Fruit fly (Drosophila melanogaster) whole organism, adult: ENCODE results near the gene CG12448.

Source experiments
- CG11617 ChIP-seq: fragments of 200-800 bp; sonication (Bioruptor generic); optimal IDR thresholded peaks from 2 replicates; lab custom pipeline; 2017; ENCODE audit warnings: mild to moderate bottlenecking, missing biosample characterization, missing genetic modification reagents, missing genetic modification characterization
- CG12768 ChIP-seq: fragments of 200-800 bp; sonication (Bioruptor generic); optimal IDR thresholded peaks from 2 replicates; lab custom pipeline; 2017; ENCODE audit warnings: missing biosample characterization, missing genetic modification characterization, mild to moderate bottlenecking, moderate library complexity, missing genetic modification reagents
- CG14711 ChIP-seq: fragments of 200-800 bp; sonication (Bioruptor generic); optimal IDR thresholded peaks from 2 replicates; lab custom pipeline; 2018; ENCODE audit warnings: missing biosample characterization, mild to moderate bottlenecking, missing genetic modification characterization, moderate library complexity
- CG1620 ChIP-seq: fragments of 200-800 bp; sonication (Bioruptor generic); optimal IDR thresholded peaks from 2 replicates; lab custom pipeline; 2016; ENCODE audit warnings: missing biosample characterization, missing genetic modification characterization
- CG33017 ChIP-seq: fragments of 200-800 bp; sonication (Bioruptor generic); optimal IDR thresholded peaks from 2 replicates; lab custom pipeline; 2018; ENCODE audit warnings: missing biosample characterization, mild to moderate bottlenecking, missing genetic modification characterization, moderate library complexity
- CG5204 ChIP-seq: fragments of 200-800 bp; sonication (Bioruptor generic); optimal IDR thresholded peaks from 2 replicates; lab custom pipeline; 2016; ENCODE audit warnings: missing biosample characterization, missing genetic modification characterization
- CG7045 ChIP-seq: fragments of 200-800 bp; sonication (Bioruptor generic); optimal IDR thresholded peaks from 2 replicates; lab custom pipeline; 2017; ENCODE audit warnings: missing biosample characterization, mild to moderate bottlenecking, missing genetic modification characterization
- CG7101 ChIP-seq: fragments of 200-800 bp; sonication (Bioruptor generic); optimal IDR thresholded peaks from 2 replicates; lab custom pipeline; 2018; ENCODE audit warnings: missing biosample characterization, mild to moderate bottlenecking, missing genetic modification characterization, moderate library complexity
- Clk ChIP-seq: fragments of 200-800 bp; sonication (Bioruptor generic); optimal IDR thresholded peaks from 2 replicates; lab custom pipeline; 2017; ENCODE audit warnings: missing biosample characterization, missing genetic modification characterization
- Crg-1 ChIP-seq: fragments of 200-800 bp; sonication (Bioruptor generic); optimal IDR thresholded peaks from 2 replicates; lab custom pipeline; 2016; ENCODE audit warnings: missing biosample characterization, missing genetic modification characterization
- Hr96 ChIP-seq: fragments of 200-800 bp; sonication (Bioruptor generic); optimal IDR thresholded peaks from 2 replicates; lab custom pipeline; 2016; ENCODE audit warnings: missing biosample characterization, missing genetic modification characterization
- Mnt ChIP-seq: fragments of 200-800 bp; sonication (Bioruptor generic); optimal IDR thresholded peaks from 2 replicates; lab custom pipeline; 2016; ENCODE audit warnings: missing biosample characterization, mild to moderate bottlenecking, missing genetic modification characterization
- bab1 ChIP-seq: fragments of 200-800 bp; sonication (Bioruptor generic); optimal IDR thresholded peaks from 3 replicates; lab custom pipeline; 2019; ENCODE audit warnings: missing biosample characterization, mild to moderate bottlenecking, missing genetic modification characterization, moderate library complexity
- cic ChIP-seq: fragments of 200-800 bp; sonication (Bioruptor generic); optimal IDR thresholded peaks from 2 replicates; lab custom pipeline; 2017; ENCODE audit warnings: missing biosample characterization, mild to moderate bottlenecking, missing genetic modification characterization, moderate library complexity
- cnc ChIP-seq, 2 experiments: fragments of >200 bp; optimal IDR thresholded peaks; 2 replicates each; lab custom pipeline; 2017
- kay ChIP-seq: fragments of 200-800 bp; sonication (Bioruptor generic); peaks from one replicate; lab custom pipeline; 2016; ENCODE audit warnings: missing biosample characterization, missing genetic modification characterization, borderline replicate concordance
- ovo ChIP-seq: fragments of 200-800 bp; sonication (Bioruptor generic); optimal IDR thresholded peaks from 2 replicates; lab custom pipeline; 2016; ENCODE audit warnings: missing biosample characterization, missing genetic modification characterization
- pad ChIP-seq: fragments of 200-800 bp; sonication (Bioruptor generic); optimal IDR thresholded peaks from 3 replicates; lab custom pipeline; 2017; ENCODE audit warnings: missing biosample characterization, missing genetic modification characterization, mild to moderate bottlenecking, moderate library complexity, missing genetic modification reagents
- tj ChIP-seq: fragments of 200-800 bp; sonication (Bioruptor generic); optimal IDR thresholded peaks from 3 replicates; lab custom pipeline; 2017; ENCODE audit warnings: missing biosample characterization, mild to moderate bottlenecking, missing genetic modification characterization, moderate library complexity
- toe ChIP-seq: fragments of 200-800 bp; sonication (Bioruptor generic); optimal IDR thresholded peaks from 2 replicates; lab custom pipeline; 2016; ENCODE audit warnings: missing biosample characterization, missing genetic modification characterization

Gene CG12448

DNA sequence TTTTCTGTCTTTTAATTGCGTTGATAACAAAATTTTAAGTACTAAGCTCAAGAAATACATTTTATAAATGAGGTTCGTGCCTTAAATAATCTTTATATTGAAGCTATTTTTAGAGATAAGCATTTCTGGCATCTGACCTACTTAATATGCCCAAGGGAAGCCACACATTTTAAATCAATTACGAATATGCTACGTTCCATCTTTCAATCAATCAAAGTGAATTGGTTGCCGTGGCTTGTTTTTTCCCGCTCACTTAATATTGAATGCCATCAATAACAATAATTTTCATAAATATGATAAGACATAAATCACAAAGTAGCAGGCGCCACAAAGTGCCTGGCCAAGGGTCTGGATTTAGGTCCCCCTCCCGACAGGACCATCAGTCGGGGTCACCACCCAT, 5.1 kb upstream of the CG12448 start:
- TF ChIP-seq CG1620 (GFP tag; lab: Kevin White, UChicago): no peak
- TF ChIP-seq ovo (GFP tag; lab: Kevin White, UChicago): no peak
- no peak for TF ChIP-seq cnc (optimal IDR thresholded peaks at IDR 0.05; lab: Kevin White, UChicago)
- no peak for TF ChIP-seq CG14711
- TF ChIP-seq tj (GFP tag; lab: Kevin White, UChicago): no peak
- TF ChIP-seq toe (GFP tag; lab: Kevin White, UChicago): no peak
- no peak for TF ChIP-seq pad
- TF ChIP-seq CG11617 (GFP tag; lab: Kevin White, UChicago): no peak
- no peak for TF ChIP-seq Mnt (GFP tag; lab: Kevin White, UChicago)
- no peak for TF ChIP-seq kay (GFP tag; lab: Kevin White, UChicago)
- TF ChIP-seq CG7045 (GFP tag; lab: Kevin White, UChicago): no peak
- no peak for TF ChIP-seq Hr96
- no peak for TF ChIP-seq cic (GFP tag; lab: Kevin White, UChicago)
- TF ChIP-seq CG12768 (GFP tag; lab: Kevin White, UChicago): no peak
- no peak for TF ChIP-seq Crg-1 (GFP tag; lab: Kevin White, UChicago)

DNA sequence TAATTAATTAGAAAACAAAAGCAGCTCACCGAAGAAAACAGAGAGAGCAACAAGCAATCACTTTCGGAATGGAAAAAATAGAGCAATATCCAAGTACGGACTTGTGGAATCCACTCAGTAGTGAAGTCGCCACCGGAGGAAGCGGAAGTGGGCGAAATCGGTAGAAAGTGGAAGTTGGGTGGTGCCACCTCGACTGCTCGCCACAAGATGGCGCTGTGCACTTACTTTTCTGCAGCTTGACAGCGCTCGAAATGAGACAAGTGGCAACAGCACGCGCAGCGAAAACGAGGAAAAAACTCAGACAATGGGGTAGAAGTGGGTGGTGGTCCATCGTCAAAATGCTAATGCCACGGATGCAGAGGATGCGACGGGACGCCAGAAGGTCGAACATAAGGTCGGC, 8.2 kb downstream of the CG12448 start:
- TF ChIP-seq Hr96: no peak
- no peak for TF ChIP-seq CG12768 (GFP tag; lab: Kevin White, UChicago)
- TF ChIP-seq CG5204 (GFP tag; lab: Kevin White, UChicago): no peak

DNA sequence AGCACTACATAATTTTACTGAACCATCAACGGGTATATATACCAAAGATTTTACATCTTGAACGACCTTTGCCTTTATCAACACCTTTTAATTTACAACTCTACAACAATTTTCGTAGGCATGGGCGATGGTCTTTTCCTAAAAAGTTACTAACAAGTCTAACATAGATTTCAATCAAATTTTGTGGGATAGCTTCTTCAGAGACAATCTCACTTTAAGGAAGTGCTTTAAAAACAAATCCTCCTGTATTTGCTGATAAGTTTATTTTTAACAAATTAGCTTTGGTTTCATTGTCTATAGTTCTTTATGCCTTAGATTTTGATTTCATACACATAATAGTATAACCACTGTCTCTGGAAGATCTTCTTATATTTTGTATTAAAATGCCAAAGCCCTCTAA, 16.3 kb downstream of the CG12448 start, which contains the start of gene CG18063:
Gene CG18063, plus strand, starts transcription at position 301 of the 400 bp plus-strand sequence.
- TF ChIP-seq kay (GFP tag; lab: Kevin White, UChicago) (no peak), CG1620 (GFP tag; lab: Kevin White, UChicago) (no peak), ovo (GFP tag; lab: Kevin White, UChicago) (no peak), CG11617 (GFP tag; lab: Kevin White, UChicago) (no peak), Hr96 (no peak), tj (GFP tag; lab: Kevin White, UChicago) (no peak), bab1 (no peak), Crg-1 (GFP tag; lab: Kevin White, UChicago) (no peak), cnc (optimal IDR thresholded peaks at IDR 0.05; lab: Kevin White, UChicago) (no peak), CG7045 (GFP tag; lab: Kevin White, UChicago) (no peak), CG7101 (tag; lab: Kevin White, UChicago) (no peak)

dm6 chr2L:15962335-15962734, 21.1 kb downstream of the CG12448 start, which contains the start of gene beat-Ib:
TSS of gene beat-Ib (minus strand) at chr2L:15962435.
- TF ChIP-seq CG12768 (GFP tag; lab: Kevin White, UChicago) (no peak), CG5204 (GFP tag; lab: Kevin White, UChicago) (no peak), cic (GFP tag; lab: Kevin White, UChicago) (no peak), CG7045 (GFP tag; lab: Kevin White, UChicago) (no peak), Clk (GFP tag; lab: Kevin White, UChicago) (no peak), CG7101 (tag; lab: Kevin White, UChicago) (no peak), CG14711 (no peak), Mnt (GFP tag; lab: Kevin White, UChicago) (no peak)

DNA sequence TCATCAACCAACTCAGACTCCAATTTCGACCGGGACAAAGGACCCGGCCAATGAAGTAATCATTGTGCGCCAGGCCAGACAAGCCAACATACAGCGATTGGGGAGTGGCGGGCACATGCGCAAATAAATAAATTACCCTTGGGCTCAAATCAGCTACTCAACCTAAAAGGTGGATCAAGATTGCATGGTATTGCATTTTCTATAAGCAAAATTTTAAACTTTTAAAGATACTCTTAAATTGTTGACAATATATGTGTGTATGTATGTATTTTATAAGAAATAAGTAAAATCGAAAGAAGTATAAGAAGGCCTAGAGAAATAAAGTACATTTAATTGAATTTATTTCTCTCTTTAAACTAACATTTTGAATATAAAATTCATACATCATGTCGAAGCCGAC, 37.9 kb downstream of the CG12448 start, which contains the start of gene CG10839:
Gene CG10839, plus strand, starts transcription at position 301 of the 400 bp plus-strand sequence.
- TF ChIP-seq Crg-1 (GFP tag; lab: Kevin White, UChicago): no peak
- TF ChIP-seq CG33017 (tag; lab: Kevin White, UChicago): no peak
- TF ChIP-seq ovo (GFP tag; lab: Kevin White, UChicago): no peak
